Worm (Caenorhabditis elegans): ENCODE results near the gene dex-1.

Gene dex-1

DNA sequence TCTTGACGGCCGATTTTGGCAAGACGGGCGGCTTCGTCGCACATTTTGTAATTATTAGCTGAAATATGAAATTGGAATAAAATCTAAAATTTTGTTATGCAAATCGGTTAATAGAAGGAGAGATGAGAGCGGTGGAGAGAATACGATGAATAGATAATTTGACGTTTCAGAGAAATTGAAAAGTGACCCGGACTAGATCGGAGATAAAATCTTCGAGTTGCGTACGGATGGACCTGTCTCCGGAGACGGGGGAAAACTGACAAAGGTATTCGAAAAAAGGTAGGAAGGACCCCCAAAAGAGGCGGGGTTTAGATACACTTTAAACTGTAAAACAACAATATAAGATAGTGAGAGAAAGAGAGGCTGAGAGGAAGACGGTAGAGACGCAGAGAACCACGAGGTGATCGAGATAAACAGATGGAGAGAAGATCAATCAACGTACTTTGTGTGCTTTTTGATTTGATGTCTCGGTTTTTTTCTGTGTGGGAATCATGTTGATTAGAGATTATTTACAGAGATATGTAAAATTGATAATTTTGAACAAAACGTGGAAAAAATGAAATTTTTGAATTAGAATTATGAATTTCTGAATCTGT lies 26.3 kb downstream of the dex-1 start, which contains the start of gene F09F7.6 (continued):
- peak; percentile 62 for TF ChIP-seq K12H6.12 (tag; optimal IDR thresholded peaks at IDR 0.05)
- peak; percentile 25 for TF ChIP-seq atf-7 (tag; optimal IDR thresholded peaks at IDR 0.05)
- TF ChIP-seq dox-1 (GFP tag; IDR thresholded peaks at IDR 0.05) = peak; percentile 11; the same call in 1 of the 2 replicates
- TF ChIP-seq nhr-80 (tag; optimal IDR thresholded peaks at IDR 0.05) = peak; percentile 60
- TF ChIP-seq attf-5 (GFP tag; optimal IDR thresholded peaks at IDR 0.05) = peak; percentile 38
- no peak for TF ChIP-seq ccch-3 (GFP tag; optimal IDR thresholded peaks at IDR 0.05)

DNA sequence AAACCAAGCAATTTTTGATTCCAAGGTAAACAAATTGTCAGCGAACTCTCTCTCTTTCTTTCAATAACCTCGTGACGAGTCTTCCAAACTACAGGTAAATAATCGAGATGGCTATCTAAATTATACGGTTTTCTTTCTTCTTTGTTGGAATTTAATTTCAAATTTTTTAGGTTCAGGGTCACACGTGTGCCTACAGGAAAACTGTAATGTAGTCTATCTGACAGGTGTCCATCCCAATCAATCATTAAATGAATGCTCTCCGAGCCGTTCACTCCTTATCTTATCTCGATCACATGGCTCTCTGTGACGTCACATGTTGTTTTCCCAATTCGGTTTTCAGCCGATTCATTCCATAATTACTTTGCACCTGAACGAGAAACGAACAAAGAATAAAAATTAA lies 27.2 kb downstream of the dex-1 start:
- TF ChIP-seq repo-1 (tag; optimal IDR thresholded peaks at IDR 0.05) (peak; percentile 19), snpc-4 (GFP tag; optimal IDR thresholded peaks at IDR 0.05) (no peak), snpc-4 (tag; optimal IDR thresholded peaks at IDR 0.05) (no peak), Y53G8AR.9 (GFP tag; conservative IDR thresholded peaks at IDR 0.05) (peak; percentile 55; the same call in 1 of the 2 replicates), F57C9.4 (tag; optimal IDR thresholded peaks at IDR 0.05) (no peak), lin-54 (GFP tag; optimal IDR thresholded peaks at IDR 0.05) (peak; percentile 30), tlf-1 (GFP tag; optimal IDR thresholded peaks at IDR 0.05) (peak; percentile 48), T07F8.4 (tag; optimal IDR thresholded peaks at IDR 0.05) (no peak), attf-5 (GFP tag; optimal IDR thresholded peaks at IDR 0.05) (peak; percentile 45), ets-4 (GFP tag; optimal IDR thresholded peaks at IDR 0.05) (peak; percentile 2), F37B4.10 (GFP tag; IDR thresholded peaks at IDR 0.05) (no peak), lin-40 (tag; optimal IDR thresholded peaks at IDR 0.05) (peak; percentile 26), unc-62 (GFP tag; optimal IDR thresholded peaks at IDR 0.05) (peak; percentile 90), bed-1 (GFP tag; IDR thresholded peaks at IDR 0.05) (no peak), F10E7.11 (tag; optimal IDR thresholded peaks at IDR 0.05) (no peak), lsy-27 (tag; optimal IDR thresholded peaks at IDR 0.05; ENCODE audit: borderline replicate concordance, insufficient read depth) (no peak), F23B12.7 (tag; optimal IDR thresholded peaks at IDR 0.05; ENCODE audit: insufficient read depth) (peak; percentile 20), nhr-80 (tag; optimal IDR thresholded peaks at IDR 0.05) (peak; percentile 78), lir-1 (GFP tag; conservative IDR thresholded peaks at IDR 0.05) (0 out of 2 replicates have a peak, but pooled peaks have one; percentile 10), madf-10 (tag; optimal IDR thresholded peaks at IDR 0.05) (peak; percentile 17), mcd-1 (GFP tag; IDR thresholded peaks at IDR 0.05) (peak; percentile 23; the same call in 1 of the 2 replicates), nhr-120 (GFP tag; IDR thresholded peaks at IDR 0.05) (no peak), Y95B8A.8 (GFP tag; IDR thresholded peaks at IDR 0.05) (0 out of 2 replicates have a peak, but pooled peaks have one; percentile 53), ztf-22 (GFP tag; optimal IDR thresholded peaks at IDR 0.05) (peak; percentile 44), B0336.3 (GFP tag; IDR thresholded peaks at IDR 0.05) (peak; percentile 54), let-607 (tag; optimal IDR thresholded peaks at IDR 0.05) (peak; percentile 13 to 83), atf-7 (tag; optimal IDR thresholded peaks at IDR 0.05) (peak; percentile 64), pha-4 (tag; optimal IDR thresholded peaks at IDR 0.05) (peak; percentile 76), tbp1 (GFP tag; optimal IDR thresholded peaks at IDR 0.05) (peak; percentile 13), him-1 (tag; optimal IDR thresholded peaks at IDR 0.05) (no peak), cebp-1 (GFP tag; IDR thresholded peaks at IDR 0.05) (0 out of 2 replicates have a peak, but pooled peaks have one; percentile 17), cebp-1 (tag; optimal IDR thresholded peaks at IDR 0.05) (peak; percentile 64), nfyb-1 (GFP tag; IDR thresholded peaks at IDR 0.05) (peak; percentile 79), let-526 (GFP tag; IDR thresholded peaks at IDR 0.05) (0 out of 2 replicates have a peak, but pooled peaks have one; percentile 48), rcor-1 (GFP tag; IDR thresholded peaks at IDR 0.05) (no peak), snpc-1.3 (tag; optimal IDR thresholded peaks at IDR 0.05; ENCODE audit: insufficient read depth) (no peak), snpc-3.4 (tag; optimal IDR thresholded peaks at IDR 0.05) (no peak), nhr-90 (tag; optimal IDR thresholded peaks at IDR 0.05) (peak; percentile 53), dpff-1 (tag; optimal IDR thresholded peaks at IDR 0.05) (no peak), madf-6 (GFP tag; IDR thresholded peaks at IDR 0.05) (peak; percentile 11; the same call in 1 of the 2 replicates)

Measured in whole organism, young adult.